Worm (Caenorhabditis elegans) whole organism, L4 larva: ENCODE measurements around the gene F59A6.13.

Experiments
- F44E2.7 ChIP-seq: fragments of 200-800 bp; sonication (Bioruptor generic); IDR thresholded peaks from 2 replicates; pipeline ENCODE4 v2.1.2; 2022; ENCODE audit warnings: missing genetic modification characterization, missing compliant biosample characterization
- F49E8.2 ChIP-seq: sonication (generic microtip); optimal IDR thresholded peaks from 2 replicates; lab custom pipeline; 2016; ENCODE audit warnings: missing compliant biosample characterization, mild to moderate bottlenecking, missing genetic modification characterization, borderline replicate concordance
- Y105C5A.15 ChIP-seq: fragments of 200-800 bp; sonication (Bioruptor generic); IDR thresholded peaks from 2 replicates; pipeline ENCODE4 v1.3.6; 2022; ENCODE audit warnings: missing genetic modification characterization, missing compliant biosample characterization
- aha-1 ChIP-seq: fragments of 150-350 bp; peaks from one replicate; lab custom pipeline; 2014; ENCODE audit warnings: missing biosample characterization, missing genetic modification characterization
- aly-2 ChIP-seq: sonication (generic microtip); optimal IDR thresholded peaks from 2 replicates; lab custom pipeline; 2018; ENCODE audit warnings: missing biosample characterization, missing genetic modification characterization
- ama-1 ChIP-seq: fragments of 150-350 bp; optimal IDR thresholded peaks from 2 replicates; lab custom pipeline; 2014; ENCODE audit warnings: inconsistent platforms, mixed read lengths
- daf-16 ChIP-seq, 3 experiments: sonication (generic microtip); optimal IDR thresholded peaks; 2 replicates each; lab custom pipeline; 2016 to 2017; ENCODE audit warnings: missing genetic modification characterization in 3 of 3, missing genetic modification reagents in 3 of 3, mild to moderate bottlenecking in 2 of 3, missing compliant biosample characterization in 2 of 3, missing biosample characterization in 1 of 3, moderate library complexity in 1 of 3
- daf-8 ChIP-seq: fragments of 200-800 bp; sonication (Bioruptor generic); IDR thresholded peaks from 2 replicates; pipeline ENCODE4 v1.3.6; 2022; ENCODE audit warnings: missing genetic modification characterization, missing compliant biosample characterization
- dmd-9 ChIP-seq: fragments of 200-800 bp; sonication (Bioruptor generic); IDR thresholded peaks from 2 replicates; pipeline ENCODE4 v1.3.6; 2022; ENCODE audit warnings: missing genetic modification reagents, missing genetic modification characterization, missing compliant biosample characterization
- dpl-1 ChIP-seq: fragments of 150-350 bp; optimal IDR thresholded peaks from 2 replicates; lab custom pipeline; 2014; ENCODE audit warnings: missing biosample characterization, missing genetic modification reagents, missing genetic modification characterization
- dve-1 ChIP-seq: sonication (generic microtip); optimal IDR thresholded peaks from 2 replicates; lab custom pipeline; 2017; ENCODE audit warnings: antibody characterized with exemption, mild to moderate bottlenecking, missing genetic modification characterization, missing compliant biosample characterization; ENCODE audit not compliant: insufficient read depth
- gei-8 ChIP-seq: fragments of 200-800 bp; sonication (Bioruptor generic); optimal IDR thresholded peaks from 2 replicates; lab custom pipeline; 2018; ENCODE audit warnings: mild to moderate bottlenecking, missing genetic modification characterization, missing compliant biosample characterization
- hif-1 ChIP-seq, 2 experiments: sonication (generic microtip); optimal IDR thresholded peaks; 2 replicates each; lab custom pipeline; 2016 to 2017; ENCODE audit warnings: missing compliant biosample characterization in 2 of 2, missing genetic modification characterization in 2 of 2, missing genetic modification reagents in 2 of 2, missing genotype in 2 of 2, mild to moderate bottlenecking in 1 of 2
- hlh-11 ChIP-seq: fragments of 200-800 bp; sonication (Bioruptor generic); optimal IDR thresholded peaks from 2 replicates; lab custom pipeline; 2018; ENCODE audit warnings: mild to moderate bottlenecking, missing genetic modification characterization, missing compliant biosample characterization
- hlh-30 ChIP-seq: sonication (generic microtip); optimal IDR thresholded peaks from 2 replicates; lab custom pipeline; 2017; ENCODE audit warnings: antibody characterized with exemption, mild to moderate bottlenecking, missing genetic modification characterization, missing compliant biosample characterization; ENCODE audit not compliant: insufficient read depth
- hmg-1.1 ChIP-seq: fragments of 200-800 bp; sonication (Bioruptor generic); IDR thresholded peaks from 2 replicates; pipeline ENCODE4 v1.3.6; 2022; ENCODE audit warnings: missing genetic modification reagents, missing genetic modification characterization, missing compliant biosample characterization
- jun-1 ChIP-seq: fragments of 150-350 bp; optimal IDR thresholded peaks from 2 replicates; lab custom pipeline; 2014; ENCODE audit warnings: missing biosample characterization, missing genetic modification reagents, missing genetic modification characterization
- lin-1 ChIP-seq: fragments of 200-800 bp; sonication (Bioruptor generic); IDR thresholded peaks from 2 replicates; pipeline ENCODE4 v1.3.6; 2022; ENCODE audit warnings: missing genetic modification reagents, missing genetic modification characterization, missing compliant biosample characterization
- lin-29 ChIP-seq: fragments of 200-800 bp; sonication (Bioruptor generic); IDR thresholded peaks from 2 replicates; pipeline ENCODE4 v1.3.6; 2022; ENCODE audit warnings: missing genetic modification reagents, missing genetic modification characterization, missing compliant biosample characterization
- lin-39 ChIP-seq: fragments of 150-350 bp; optimal IDR thresholded peaks from 2 replicates; lab custom pipeline; 2014; ENCODE audit warnings: missing biosample characterization, missing genetic modification reagents, missing genetic modification characterization
- lsy-2 ChIP-seq, 2 experiments: fragments of 150-350 bp in 1 of 2; sonication (generic microtip) in 1 of 2; optimal IDR thresholded peaks; 2 replicates each; lab custom pipeline; 2014 to 2017; ENCODE audit warnings: missing biosample characterization in 2 of 2, missing genetic modification characterization in 2 of 2
- madf-9 ChIP-seq: fragments of 200-800 bp; sonication (Bioruptor generic); conservative IDR thresholded peaks from 2 replicates; pipeline ENCODE4 v1.3.6; 2022; ENCODE audit warnings: missing genetic modification reagents, missing genetic modification characterization, missing compliant biosample characterization
- mdl-1 ChIP-seq, 2 experiments: fragments of 150-350 bp in 1 of 2; sonication (generic microtip) in 1 of 2; optimal IDR thresholded peaks; 2 replicates each; lab custom pipeline; 2014 to 2017; ENCODE audit warnings: missing biosample characterization in 2 of 2, missing genetic modification characterization in 2 of 2
- mdt-29 ChIP-seq: fragments of 200-800 bp; sonication (Bioruptor generic); IDR thresholded peaks from 2 replicates; pipeline ENCODE4 v1.3.6; 2022; ENCODE audit warnings: missing genetic modification reagents, missing genetic modification characterization, missing compliant biosample characterization
- nhr-10 ChIP-seq: fragments of 150-350 bp; optimal IDR thresholded peaks from 2 replicates; lab custom pipeline; 2014; ENCODE audit warnings: missing biosample characterization, missing genetic modification characterization
- nhr-102 ChIP-seq: sonication (generic microtip); optimal IDR thresholded peaks from 2 replicates; lab custom pipeline; 2016; ENCODE audit warnings: mild to moderate bottlenecking, missing genetic modification characterization, moderate library complexity, missing compliant biosample characterization
- nhr-111 ChIP-seq: fragments of 200-800 bp; sonication (Bioruptor generic); optimal IDR thresholded peaks from 2 replicates; lab custom pipeline; 2018; ENCODE audit warnings: mild to moderate bottlenecking, missing genetic modification characterization, missing compliant biosample characterization
- nhr-25 ChIP-seq: sonication (generic microtip); optimal IDR thresholded peaks from 2 replicates; lab custom pipeline; 2017; ENCODE audit warnings: missing genetic modification characterization, mild to moderate bottlenecking, missing compliant biosample characterization, antibody characterized with exemption, moderate library complexity, borderline replicate concordance; ENCODE audit not compliant: insufficient read depth
- nhr-28 ChIP-seq: fragments of 150-350 bp; optimal IDR thresholded peaks from 2 replicates; lab custom pipeline; 2014; ENCODE audit warnings: missing biosample characterization, missing genetic modification characterization
- php-3 ChIP-seq: fragments of 200-800 bp; sonication (Bioruptor generic); IDR thresholded peaks from 2 replicates; pipeline ENCODE4 v1.3.6; 2022; ENCODE audit warnings: missing genetic modification reagents, missing genetic modification characterization, missing compliant biosample characterization
- pqm-1 ChIP-seq: sonication (generic microtip); optimal IDR thresholded peaks from 2 replicates; lab custom pipeline; 2017; ENCODE audit warnings: missing biosample characterization, missing genetic modification characterization
- rbr-2 ChIP-seq: sonication (generic microtip); optimal IDR thresholded peaks from 2 replicates; lab custom pipeline; 2016; ENCODE audit warnings: missing genotype, missing genetic modification characterization, missing compliant biosample characterization
- spr-3 ChIP-seq: fragments of 200-800 bp; sonication (Bioruptor generic); optimal IDR thresholded peaks from 2 replicates; lab custom pipeline; 2018; ENCODE audit warnings: mild to moderate bottlenecking, missing genetic modification characterization, missing compliant biosample characterization
- unc-130 ChIP-seq: sonication (generic microtip); optimal IDR thresholded peaks from 2 replicates; lab custom pipeline; 2016; ENCODE audit warnings: missing genetic modification reagents, missing genetic modification characterization, missing compliant biosample characterization
- unc-39 ChIP-seq: sonication (generic microtip); optimal IDR thresholded peaks from 2 replicates; lab custom pipeline; 2017; ENCODE audit warnings: missing biosample characterization, missing genetic modification characterization
- unc-62 ChIP-seq, 3 experiments: fragments of 150-350 bp in 1 of 3; sonication (generic microtip); optimal IDR thresholded peaks in 2 of 3; peaks in 1 of 3; 1 replicate in 1 of 3; 2 replicates in 2 of 3; lab custom pipeline; 2014 to 2017; ENCODE audit warnings: missing biosample characterization in 3 of 3, missing genetic modification characterization in 3 of 3, missing genetic modification reagents in 3 of 3, missing genotype in 1 of 3
- zfp-2 ChIP-seq: sonication (generic microtip); optimal IDR thresholded peaks from 2 replicates; lab custom pipeline; 2016; ENCODE audit warnings: mild to moderate bottlenecking, missing genetic modification characterization, missing compliant biosample characterization
- ztf-11 ChIP-seq: fragments of 150-350 bp; optimal IDR thresholded peaks from 2 replicates; lab custom pipeline; 2014; ENCODE audit warnings: missing biosample characterization, missing genetic modification characterization
- ztf-7 ChIP-seq: fragments of 150-350 bp; optimal IDR thresholded peaks from 2 replicates; lab custom pipeline; 2014; ENCODE audit warnings: missing biosample characterization, missing genetic modification characterization

The F59A6.13 gene

ce11 chrII:5019389-5020108, 3.1 kb upstream of the F59A6.13 start (continued):
- no peak for TF ChIP-seq ama-1 (lab: Kevin White, UChicago)
- TF ChIP-seq zfp-2 (tag; lab: Kevin White, UChicago), result no peak
- TF ChIP-seq jun-1 (tag; lab: Kevin White, UChicago), result no peak
- TF ChIP-seq F44E2.7 (GFP tag; lab: Robert Waterston, UW), result no peak
- TF ChIP-seq ztf-7 (tag; lab: Kevin White, UChicago), result no peak
- no peak for TF ChIP-seq lin-29 (GFP tag; lab: Robert Waterston, UW)
- peak; percentile 62 for TF ChIP-seq hlh-30 (tag; lab: Kevin White, UChicago)
- TF ChIP-seq unc-130 (GFP tag; lab: Kevin White, UChicago), result no peak
- no peak for TF ChIP-seq mdt-29 (GFP tag; lab: Robert Waterston, UW)
- TF ChIP-seq dmd-9, result no peak
- TF ChIP-seq dpl-1 (GFP tag; lab: Kevin White, UChicago), result no peak

DNA sequence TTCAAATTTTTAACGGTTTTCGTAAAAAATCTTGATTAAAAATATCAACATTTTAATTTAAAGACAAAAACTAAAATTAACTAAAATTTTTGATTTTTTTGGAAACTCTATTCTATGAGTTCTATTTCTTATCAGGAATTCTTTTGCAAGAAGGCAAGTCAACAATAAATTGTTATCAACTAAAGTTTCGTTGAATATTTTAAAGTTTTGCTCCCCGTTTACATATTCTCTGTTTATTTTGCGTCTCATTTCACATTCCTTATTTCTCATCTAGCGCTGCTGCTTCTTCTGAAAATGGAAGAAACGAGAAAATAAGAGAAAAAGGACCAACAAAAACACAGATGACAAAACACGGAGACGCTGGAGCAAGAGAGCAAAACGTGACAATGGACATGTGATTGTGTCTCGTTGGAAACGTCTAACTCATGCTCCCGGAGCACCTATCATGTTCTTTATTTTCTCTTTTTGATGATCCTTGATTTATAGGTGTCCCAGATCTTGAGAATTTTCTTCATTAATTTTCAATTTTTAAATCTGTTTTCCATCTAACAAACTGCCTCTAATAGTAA, 2.0 kb upstream of the F59A6.13 start:
- TF ChIP-seq madf-9 (GFP tag; lab: Robert Waterston, UW), result no peak
- no peak for TF ChIP-seq lsy-2 (tag; optimal IDR thresholded peaks at IDR 0.05; lab: Kevin White, UChicago)
- TF ChIP-seq daf-8 (GFP tag; lab: Robert Waterston, UW), result no peak
- TF ChIP-seq hlh-11 (tag; lab: Kevin White, UChicago), result peak; percentile 36
- peak; percentile 81 for TF ChIP-seq hlh-30 (tag; lab: Kevin White, UChicago)
- TF ChIP-seq hmg-1.1, result 0 out of 2 replicates have a peak, but pooled peaks have one; percentile 8
- TF ChIP-seq aha-1 (tag; lab: Kevin White, UChicago), result peak; percentile 14
- TF ChIP-seq daf-16 (GFP tag; optimal IDR thresholded peaks at IDR 0.05; lab: Kevin White, UChicago), result no peak
- peak; percentile 61 for TF ChIP-seq daf-16 (tag; optimal IDR thresholded peaks at IDR 0.05; lab: Kevin White, UChicago)
- no peak for TF ChIP-seq pqm-1 (tag; lab: Kevin White, UChicago)
- peak in 1 of 2 experiments; percentile 49 for TF ChIP-seq mdl-1 (tag; optimal IDR thresholded peaks at IDR 0.05; lab: Kevin White, UChicago)
- TF ChIP-seq dve-1 (tag; lab: Kevin White, UChicago), result peak; percentile 8

ce11 chrII:5021518-5021917, 1.1 kb upstream of the F59A6.13 start:
- TF ChIP-seq nhr-25 (tag; lab: Kevin White, UChicago), result peak; percentile 41
- no peak for TF ChIP-seq hlh-30 (tag; lab: Kevin White, UChicago)
- TF ChIP-seq aly-2 (tag; lab: Kevin White, UChicago), result no peak
- peak in 1 of 2 experiments; percentile 9 for TF ChIP-seq lsy-2 (tag; optimal IDR thresholded peaks at IDR 0.05; lab: Kevin White, UChicago)
- TF ChIP-seq lin-1, result no peak

DNA sequence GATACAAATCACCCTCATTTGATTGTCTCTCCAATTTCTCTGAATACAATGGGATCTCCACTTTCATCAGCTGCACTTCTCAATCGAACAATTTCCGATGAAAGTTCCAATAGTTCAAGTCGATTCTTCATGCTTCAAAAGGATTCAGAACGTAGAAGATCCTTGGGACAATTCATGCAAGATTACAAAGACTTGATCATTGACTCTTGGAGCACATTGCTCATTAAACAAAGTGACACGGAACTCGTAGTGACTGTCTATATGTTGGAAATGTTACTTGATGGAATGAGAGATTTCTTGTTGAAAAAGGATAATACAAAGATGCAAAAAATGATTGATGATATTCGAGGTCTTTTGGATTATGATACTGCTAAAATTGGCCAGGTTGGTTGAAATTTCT, 5.3 kb downstream of the F59A6.13 start:
- TF ChIP-seq unc-62 (GFP tag; optimal IDR thresholded peaks at IDR 0.05 in 1 of 2; lab: Kevin White, UChicago) (peak in 1 of 2 experiments; percentile 99), unc-62 (tag; optimal IDR thresholded peaks at IDR 0.05; lab: Kevin White, UChicago) (no peak), nhr-28 (tag; lab: Kevin White, UChicago) (no peak), F49E8.2 (tag; lab: Kevin White, UChicago) (no peak)
- TF ChIP-seq, all 104 proteins: peak for 1

DNA sequence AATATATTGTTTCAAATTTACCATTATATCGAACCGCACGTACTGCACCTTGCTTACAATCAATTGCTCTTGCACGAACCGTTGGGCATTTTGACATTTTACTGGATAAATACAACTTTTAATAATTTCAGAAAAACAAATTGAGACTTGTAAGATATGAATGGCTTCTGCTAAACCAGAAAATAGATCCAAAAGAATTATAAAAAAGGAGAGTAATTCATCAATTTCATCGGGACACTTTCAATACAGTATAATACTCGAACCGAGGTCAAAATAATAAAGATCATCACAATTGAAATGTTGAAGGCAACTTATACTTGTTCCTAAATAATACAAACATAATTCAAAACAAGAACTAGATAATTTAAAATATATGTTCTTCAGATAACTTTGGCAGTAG, 9.0 kb downstream of the F59A6.13 start, which contains the start of gene wdr-83:
Gene wdr-83, minus strand, starts transcription at position 101 of the 400 bp plus-strand sequence.
- TF ChIP-seq spr-3 (GFP tag; lab: Kevin White, UChicago) (no peak), gei-8 (GFP tag; lab: Kevin White, UChicago) (no peak), mdl-1 (tag; optimal IDR thresholded peaks at IDR 0.05; lab: Kevin White, UChicago) (no peak), F49E8.2 (tag; lab: Kevin White, UChicago) (no peak), nhr-111 (GFP tag; lab: Kevin White, UChicago) (no peak), rbr-2 (tag; lab: Kevin White, UChicago) (no peak), lin-39 (no peak), daf-8 (GFP tag; lab: Robert Waterston, UW) (no peak), unc-39 (tag; lab: Kevin White, UChicago) (no peak), ama-1 (lab: Kevin White, UChicago) (no peak), ztf-11 (no peak), nhr-10 (tag; lab: Kevin White, UChicago) (no peak), hif-1 (tag; optimal IDR thresholded peaks at IDR 0.05; lab: Kevin White, UChicago) (no peak), zfp-2 (tag; lab: Kevin White, UChicago) (no peak), nhr-25 (tag; lab: Kevin White, UChicago) (no peak), pqm-1 (tag; lab: Kevin White, UChicago) (no peak), nhr-102 (tag; lab: Kevin White, UChicago) (no peak), php-3 (GFP tag; lab: Robert Waterston, UW) (no peak), Y105C5A.15 (no peak)
